Fruit fly (Drosophila melanogaster): Measurements from ENCODE around the gene CG2993.

DNA sequence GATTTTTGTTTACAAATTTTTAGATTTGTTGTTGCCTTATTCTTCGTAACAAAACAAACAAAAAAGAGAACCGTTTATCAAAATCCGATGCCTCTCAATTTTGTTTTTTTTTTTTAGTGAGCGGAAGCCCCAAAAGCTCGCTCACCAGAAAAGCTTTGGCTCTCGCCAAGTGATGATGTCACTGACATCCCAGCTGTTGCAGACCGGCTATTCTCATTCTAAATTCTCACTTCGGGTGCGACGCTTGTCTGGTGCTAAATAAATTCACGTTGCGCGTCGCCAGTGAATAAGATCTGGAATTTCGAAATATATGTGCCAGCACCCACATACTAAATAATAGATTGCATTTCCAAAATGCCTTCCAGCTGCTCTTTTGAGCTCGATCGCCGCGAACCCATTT, 16.0 kb downstream of the CG2993 start, which contains the start of gene CG2641:
- TF ChIP-seq CTCF (optimal IDR thresholded peaks at IDR 0.05), result no peak
- no peak for TF ChIP-seq CG8478 (optimal IDR thresholded peaks at IDR 0.05)
